Worm (Caenorhabditis elegans): Measurements from ENCODE around the gene F46G10.2.

The F46G10.2 gene

DNA sequence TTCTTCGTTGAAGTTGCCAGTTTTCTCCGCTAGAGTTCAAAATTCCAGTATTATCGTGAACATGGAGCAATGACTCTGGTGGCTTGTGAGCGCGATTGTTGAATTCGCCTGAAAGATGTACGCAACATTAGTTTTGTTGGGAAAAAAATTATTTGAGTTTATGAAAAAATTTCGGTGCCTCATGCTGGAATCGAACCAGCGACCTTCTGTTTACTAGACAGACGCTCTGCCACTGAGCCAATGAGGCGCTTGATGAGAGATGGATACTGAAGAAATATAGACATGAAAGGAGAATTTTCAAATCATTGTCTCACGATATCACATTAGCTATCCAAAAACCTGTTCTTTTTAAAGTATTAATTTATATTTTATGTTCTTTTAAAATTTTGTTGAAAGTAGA lies 39.3 kb upstream of the F46G10.2 start (continued):
- no peak for TF ChIP-seq zfp-2 (tag; optimal IDR thresholded peaks at IDR 0.05)
- 0 out of 2 replicates have a peak, but pooled peaks have one; percentile 12 for TF ChIP-seq zfp-3 (GFP tag; conservative IDR thresholded peaks at IDR 0.05)
- no peak for TF ChIP-seq set-16 (GFP tag; IDR thresholded peaks at IDR 0.05)
- TF ChIP-seq lsy-2 (tag; optimal IDR thresholded peaks at IDR 0.05): no peak
- no peak for TF ChIP-seq snpc-4 (tag; optimal IDR thresholded peaks at IDR 0.05)
- TF ChIP-seq lin-38 (GFP tag; IDR thresholded peaks at IDR 0.05): no peak
- no peak; the same call in 1 of the 2 replicates for TF ChIP-seq T26A8.4 (GFP tag; IDR thresholded peaks at IDR 0.05)
- no peak for TF ChIP-seq hlh-11 (tag; optimal IDR thresholded peaks at IDR 0.05)
- peak; percentile 71 for TF ChIP-seq tra-1 (GFP tag; IDR thresholded peaks at IDR 0.05)
- no peak for TF ChIP-seq ztf-11 (tag; optimal IDR thresholded peaks at IDR 0.05)
- no peak for TF ChIP-seq zag-1 (tag; optimal IDR thresholded peaks at IDR 0.05)
- 0 out of 2 replicates have a peak, but pooled peaks have one; percentile 30 for TF ChIP-seq saeg-2 (GFP tag; IDR thresholded peaks at IDR 0.05)
- no peak for TF ChIP-seq fos-1 (tag; optimal IDR thresholded peaks at IDR 0.05)
- no peak for TF ChIP-seq daf-12 (tag; optimal IDR thresholded peaks at IDR 0.05)
- peak; percentile 39 for TF ChIP-seq spr-3 (GFP tag; optimal IDR thresholded peaks at IDR 0.05)
- TF ChIP-seq D1046.2 (GFP tag; IDR thresholded peaks at IDR 0.05): no peak; the same call in 1 of the 2 replicates
- TF ChIP-seq nhr-11 (tag; optimal IDR thresholded peaks at IDR 0.05): no peak
- TF ChIP-seq ceh-62 (tag; optimal IDR thresholded peaks at IDR 0.05): no peak
- no peak for TF ChIP-seq lin-39 (tag; optimal IDR thresholded peaks at IDR 0.05)
- peak; percentile 19 for TF ChIP-seq unc-130 (GFP tag; optimal IDR thresholded peaks at IDR 0.05)
- 0 out of 2 replicates have a peak, but pooled peaks have one; percentile 33 for TF ChIP-seq ctbp-1 (GFP tag; IDR thresholded peaks at IDR 0.05)
- TF ChIP-seq attf-4 (tag; optimal IDR thresholded peaks at IDR 0.05): no peak
- TF ChIP-seq ZK337.2 (GFP tag; IDR thresholded peaks at IDR 0.05): peak; percentile 44; the same call in 1 of the 2 replicates
- no peak for TF ChIP-seq Y105C5A.15 (GFP tag; IDR thresholded peaks at IDR 0.05)
- peak; percentile 85 for TF ChIP-seq egl-43 (GFP tag; IDR thresholded peaks at IDR 0.05)

DNA sequence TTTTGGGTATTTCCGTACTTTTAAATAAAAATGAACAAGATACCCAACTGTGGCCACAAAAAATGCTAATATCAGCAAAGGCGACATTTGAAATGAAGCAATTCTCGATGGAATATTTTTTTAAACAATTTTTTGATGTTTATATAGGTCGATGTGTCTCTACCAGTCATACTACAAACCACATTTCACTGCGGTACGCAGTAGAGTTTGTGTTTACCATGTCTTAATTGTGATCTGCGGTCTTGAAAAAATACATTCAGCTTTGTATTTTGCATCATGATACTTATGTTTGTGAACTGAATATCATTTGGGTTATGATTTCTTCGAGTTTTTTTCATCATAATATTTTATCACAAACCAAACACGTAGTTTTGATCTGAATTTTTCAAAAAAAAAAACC lies 38.7 kb upstream of the F46G10.2 start, which contains the start of gene cyp-14A4:
Gene cyp-14A4, minus strand, starts transcription at position 107 of the 400 bp plus-strand sequence.
- no peak for TF ChIP-seq daf-16 (GFP tag; optimal IDR thresholded peaks at IDR 0.05)
- peak; percentile 91 for TF ChIP-seq daf-16 (tag; optimal IDR thresholded peaks at IDR 0.05)
- peak; percentile 38 for TF ChIP-seq nhr-28 (tag; optimal IDR thresholded peaks at IDR 0.05)
- TF ChIP-seq ztf-11 (tag; optimal IDR thresholded peaks at IDR 0.05): no peak
- no peak for TF ChIP-seq ceh-82 (tag; optimal IDR thresholded peaks at IDR 0.05)
- no peak for TF ChIP-seq duxl-1 (tag; optimal IDR thresholded peaks at IDR 0.05; ENCODE audit: poor library complexity)
- no peak for TF ChIP-seq ces-1 (GFP tag; optimal IDR thresholded peaks at IDR 0.05)

DNA sequence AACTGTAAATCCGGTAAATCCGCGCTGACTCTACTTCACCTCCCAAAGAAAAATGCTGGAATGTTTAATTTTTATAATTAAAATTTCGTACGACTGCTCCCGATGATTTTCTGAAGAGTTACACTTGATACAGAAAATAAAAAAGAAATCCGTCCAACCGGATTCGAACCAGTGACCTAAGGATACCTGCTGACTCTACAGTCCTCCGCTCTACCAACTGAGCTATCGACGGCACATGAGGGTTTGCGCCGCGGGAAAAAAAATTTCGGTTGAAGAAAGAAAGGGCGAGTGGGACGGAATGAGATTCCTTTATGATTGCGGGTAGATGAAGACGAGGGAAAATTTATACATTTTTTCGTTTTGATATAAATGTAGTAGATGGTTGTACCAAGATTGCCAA lies 38.1 kb upstream of the F46G10.2 start:
- no peak for TF ChIP-seq rbr-2 (tag; optimal IDR thresholded peaks at IDR 0.05)
- TF ChIP-seq nhr-42 (GFP tag; IDR thresholded peaks at IDR 0.05): 0 out of 2 replicates have a peak, but pooled peaks have one; percentile 13
- no peak for TF ChIP-seq nhr-11 (tag; optimal IDR thresholded peaks at IDR 0.05)
- TF ChIP-seq daf-8 (GFP tag; IDR thresholded peaks at IDR 0.05): no peak
- TF ChIP-seq dmd-9 (GFP tag; IDR thresholded peaks at IDR 0.05): no peak
- TF ChIP-seq gei-8 (GFP tag; optimal IDR thresholded peaks at IDR 0.05): no peak
- no peak for TF ChIP-seq nhr-25 (tag; optimal IDR thresholded peaks at IDR 0.05; ENCODE audit: borderline replicate concordance, insufficient read depth)
- TF ChIP-seq zip-11 (GFP tag; IDR thresholded peaks at IDR 0.05): no peak
- TF ChIP-seq nhr-6 (tag; optimal IDR thresholded peaks at IDR 0.05): no peak
- peak; percentile 17; the same call in 1 of the 2 replicates for TF ChIP-seq dmd-6 (GFP tag; IDR thresholded peaks at IDR 0.05)
- no peak for TF ChIP-seq nhr-111 (GFP tag; optimal IDR thresholded peaks at IDR 0.05)
- TF ChIP-seq egl-27 (tag; optimal IDR thresholded peaks at IDR 0.05): no peak
- no peak for TF ChIP-seq attf-4 (tag; optimal IDR thresholded peaks at IDR 0.05)
- TF ChIP-seq ztf-11 (tag; optimal IDR thresholded peaks at IDR 0.05): no peak
- 0 out of 2 replicates have a peak, but pooled peaks have one; percentile 37 for TF ChIP-seq snpc-1.2 (GFP tag; IDR thresholded peaks at IDR 0.05)
- no peak for TF ChIP-seq D1046.2 (GFP tag; IDR thresholded peaks at IDR 0.05)
- no peak for TF ChIP-seq ceh-28 (tag; optimal IDR thresholded peaks at IDR 0.05)
- TF ChIP-seq mdl-1 (tag; optimal IDR thresholded peaks at IDR 0.05): no peak
- TF ChIP-seq unc-130 (GFP tag; optimal IDR thresholded peaks at IDR 0.05): no peak
- TF ChIP-seq dmd-8 (GFP tag; IDR thresholded peaks at IDR 0.05): no peak
- TF ChIP-seq T26A8.4 (GFP tag; IDR thresholded peaks at IDR 0.05): no peak
- no peak for TF ChIP-seq fkh-10 (GFP tag; optimal IDR thresholded peaks at IDR 0.05)
- no peak for TF ChIP-seq Y5F2A.4 (GFP tag; optimal IDR thresholded peaks at IDR 0.05)
- TF ChIP-seq madf-9 (GFP tag; conservative IDR thresholded peaks at IDR 0.05): no peak
- TF ChIP-seq spr-3 (GFP tag; optimal IDR thresholded peaks at IDR 0.05): no peak
- no peak for TF ChIP-seq lin-39 (tag; optimal IDR thresholded peaks at IDR 0.05)
